Worm (Caenorhabditis elegans) whole organism, L1 larva: ENCODE measurements around the gene ttbk-2.1.
"Not testable (repeated sequence)": the region's sequence is repeated elsewhere in the genome, so short reads cannot be mapped to it uniquely, and the experiment has no call there.

ENCODE experiments used
- C34B4.2 ChIP-seq: sonication (generic microtip); optimal IDR thresholded peaks from 2 replicates; lab custom pipeline; 2017; ENCODE audit warnings: mild to moderate bottlenecking, missing genetic modification characterization, missing compliant biosample characterization
- F16B12.6 ChIP-seq: fragments of 150-350 bp; optimal IDR thresholded peaks from 2 replicates; lab custom pipeline; 2014; ENCODE audit warnings: missing biosample characterization, missing genetic modification characterization
- Y116A8C.19 ChIP-seq: sonication (generic microtip); optimal IDR thresholded peaks from 2 replicates; lab custom pipeline; 2016; ENCODE audit warnings: missing compliant biosample characterization, missing genetic modification characterization, borderline replicate concordance
- aha-1 ChIP-seq: fragments of 150-350 bp; optimal IDR thresholded peaks from 2 replicates; lab custom pipeline; 2014; ENCODE audit warnings: missing biosample characterization, missing genetic modification characterization
- aly-2 ChIP-seq: fragments of 150-350 bp; optimal IDR thresholded peaks from 2 replicates; lab custom pipeline; 2014; ENCODE audit warnings: missing biosample characterization, missing genetic modification characterization
- ama-1 ChIP-seq: fragments of 150-350 bp; optimal IDR thresholded peaks from 2 replicates; lab custom pipeline; 2014
- blmp-1 ChIP-seq: fragments of 150-350 bp; optimal IDR thresholded peaks from 2 replicates; lab custom pipeline; 2014; ENCODE audit warnings: missing biosample characterization, missing genetic modification characterization
- ceh-63 ChIP-seq: fragments of 200-800 bp; sonication (Bioruptor generic); optimal IDR thresholded peaks from 2 replicates; lab custom pipeline; 2018; ENCODE audit warnings: mild to moderate bottlenecking, missing genetic modification characterization, missing compliant biosample characterization
- ceh-82 ChIP-seq, 3 experiments: fragments of 150-350 bp in 1 of 3; sonication (generic microtip) in 2 of 3; optimal IDR thresholded peaks; 2 replicates each; lab custom pipeline; 2014 to 2017; ENCODE audit warnings: missing biosample characterization in 3 of 3, missing genetic modification characterization in 3 of 3
- ceh-88 ChIP-seq: fragments of 200-800 bp; sonication (Bioruptor generic); IDR thresholded peaks from 2 replicates; pipeline ENCODE4 v1.3.6; 2022; ENCODE audit warnings: missing genetic modification characterization, missing compliant biosample characterization
- dpl-1 ChIP-seq, 3 experiments: fragments of 150-350 bp in 2 of 3; sonication (generic microtip) in 1 of 3; optimal IDR thresholded peaks; 2 replicates each; lab custom pipeline; 2014 to 2017; ENCODE audit warnings: missing biosample characterization in 3 of 3, missing genetic modification characterization in 3 of 3, missing genetic modification reagents in 3 of 3
- dsc-1 ChIP-seq: sonication (generic microtip); optimal IDR thresholded peaks from 2 replicates; lab custom pipeline; 2016; ENCODE audit warnings: mild to moderate bottlenecking, missing genetic modification characterization, missing compliant biosample characterization
- efl-3 ChIP-seq: fragments of 200-800 bp; sonication (Bioruptor generic); optimal IDR thresholded peaks from 2 replicates; lab custom pipeline; 2018; ENCODE audit warnings: mild to moderate bottlenecking, missing genetic modification characterization, missing compliant biosample characterization
- elt-2 ChIP-seq: sonication (generic microtip); optimal IDR thresholded peaks from 2 replicates; lab custom pipeline; 2016; ENCODE audit warnings: missing genetic modification characterization, mild to moderate bottlenecking, inconsistent platforms, missing compliant biosample characterization, missing genetic modification reagents
- elt-3 ChIP-seq, 6 experiments: fragments of 150-350 bp in 1 of 6; sonication (generic microtip); optimal IDR thresholded peaks; 2 replicates each; lab custom pipeline; 2017 to 2018; ENCODE audit warnings: missing biosample characterization in 6 of 6, missing genetic modification characterization in 6 of 6, inconsistent platforms in 1 of 6
- fkh-10 ChIP-seq: sonication (generic microtip); optimal IDR thresholded peaks from 2 replicates; lab custom pipeline; 2017; ENCODE audit warnings: missing biosample characterization, missing genetic modification reagents, missing genetic modification characterization
- irx-1 ChIP-seq: sonication (generic microtip); optimal IDR thresholded peaks from 2 replicates; lab custom pipeline; 2016; ENCODE audit warnings: missing genetic modification characterization, missing compliant biosample characterization
- lin-13 ChIP-seq: fragments of 150-350 bp; optimal IDR thresholded peaks from 2 replicates; lab custom pipeline; 2014; ENCODE audit warnings: missing biosample characterization, missing genetic modification reagents, missing genetic modification characterization
- lin-14 ChIP-seq: fragments of 200-800 bp; sonication (Bioruptor generic); optimal IDR thresholded peaks from 2 replicates; lab custom pipeline; 2018; ENCODE audit warnings: mild to moderate bottlenecking, missing genetic modification characterization, moderate library complexity, missing compliant biosample characterization
- lin-15B ChIP-seq: fragments of 150-350 bp; sonication (generic microtip); optimal IDR thresholded peaks from 3 replicates; lab custom pipeline; 2014; ENCODE audit warnings: missing biosample characterization, missing genetic modification characterization
- lir-3 ChIP-seq: sonication (generic microtip); optimal IDR thresholded peaks from 2 replicates; lab custom pipeline; 2016; ENCODE audit warnings: mild to moderate bottlenecking, missing genetic modification characterization, moderate library complexity, missing compliant biosample characterization; ENCODE audit not compliant: poor library complexity
- mef-2 ChIP-seq: fragments of 150-350 bp; optimal IDR thresholded peaks from 2 replicates; lab custom pipeline; 2014; ENCODE audit warnings: missing biosample characterization, missing genetic modification characterization
- mep-1 ChIP-seq: fragments of 150-350 bp; optimal IDR thresholded peaks from 2 replicates; lab custom pipeline; 2014; ENCODE audit warnings: missing biosample characterization, missing genetic modification characterization
- nhr-12 ChIP-seq: sonication (generic microtip); optimal IDR thresholded peaks from 2 replicates; lab custom pipeline; 2017; ENCODE audit warnings: missing biosample characterization, missing genetic modification characterization
- nhr-71 ChIP-seq: sonication (generic microtip); optimal IDR thresholded peaks from 2 replicates; lab custom pipeline; 2016; ENCODE audit warnings: mild to moderate bottlenecking, missing genetic modification characterization, moderate library complexity, missing compliant biosample characterization
- nhr-77 ChIP-seq: fragments of 150-350 bp; optimal IDR thresholded peaks from 2 replicates; lab custom pipeline; 2014; ENCODE audit warnings: missing biosample characterization, missing genetic modification characterization
- pqm-1 ChIP-seq: sonication (generic microtip); optimal IDR thresholded peaks from 3 replicates; lab custom pipeline; 2017; ENCODE audit warnings: missing biosample characterization, missing genetic modification characterization
- rnt-1 ChIP-seq: sonication (generic microtip); optimal IDR thresholded peaks from 2 replicates; lab custom pipeline; 2016; ENCODE audit warnings: mild to moderate bottlenecking, missing genetic modification characterization, moderate library complexity, missing compliant biosample characterization
- snu-23 ChIP-seq: sonication (generic microtip); optimal IDR thresholded peaks from 2 replicates; lab custom pipeline; 2016; ENCODE audit warnings: missing genetic modification characterization, missing compliant biosample characterization
- sptf-1 ChIP-seq: fragments of 150-350 bp; optimal IDR thresholded peaks from 2 replicates; lab custom pipeline; 2014; ENCODE audit warnings: missing biosample characterization, missing genetic modification characterization
- tlp-1 ChIP-seq: fragments of 150-350 bp; optimal IDR thresholded peaks from 2 replicates; lab custom pipeline; 2014; ENCODE audit warnings: missing biosample characterization, missing genetic modification characterization
- unc-30 ChIP-seq: sonication (generic microtip); optimal IDR thresholded peaks from 2 replicates; lab custom pipeline; 2017; ENCODE audit warnings: missing biosample characterization, missing genetic modification characterization
- unc-62 ChIP-seq: fragments of 150-350 bp; optimal IDR thresholded peaks from 2 replicates; lab custom pipeline; 2014; ENCODE audit warnings: missing biosample characterization, missing genetic modification reagents, missing genetic modification characterization
- vab-15 ChIP-seq: sonication (generic microtip); optimal IDR thresholded peaks from 2 replicates; lab custom pipeline; 2017; ENCODE audit warnings: missing genotype, mild to moderate bottlenecking, missing genetic modification characterization, missing compliant biosample characterization
- zag-1 ChIP-seq: fragments of 150-350 bp; optimal IDR thresholded peaks from 2 replicates; lab custom pipeline; 2014; ENCODE audit warnings: missing biosample characterization, missing genetic modification characterization
- zip-4 ChIP-seq: fragments of 200-800 bp; sonication (Bioruptor generic); optimal IDR thresholded peaks from 2 replicates; lab custom pipeline; 2018; ENCODE audit warnings: mild to moderate bottlenecking, missing genetic modification characterization, moderate library complexity, missing compliant biosample characterization
- ztf-11 ChIP-seq, 2 experiments: sonication (generic microtip); optimal IDR thresholded peaks; 2 replicates each; lab custom pipeline; 2016 to 2017; ENCODE audit warnings: missing genetic modification characterization in 2 of 2, missing biosample characterization in 1 of 2, missing compliant biosample characterization in 1 of 2

The ttbk-2.1 gene

DNA sequence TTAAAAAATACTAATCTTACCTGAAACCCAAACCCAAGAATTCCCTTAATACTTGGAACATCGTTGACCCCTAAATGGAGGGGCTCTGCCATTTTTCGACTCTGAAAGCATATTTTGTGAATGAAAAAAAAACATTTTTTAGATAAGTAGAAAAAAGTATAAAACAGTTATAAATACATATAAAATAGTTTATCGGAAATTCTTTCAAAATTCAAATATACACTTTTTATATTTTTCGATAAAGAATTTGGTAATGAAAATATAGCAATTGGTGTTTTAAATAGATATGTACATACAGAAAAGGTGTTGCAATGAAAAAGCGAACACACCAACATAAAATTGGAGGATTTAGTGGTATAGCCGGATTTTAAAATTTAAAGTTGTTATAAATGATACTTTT is 43.4 kb upstream of the ttbk-2.1 start, which contains the start of gene Y59E9AL.4:
Gene Y59E9AL.4 (minus strand): TSS at position 101 of the 400 bp plus-strand sequence.
- TF ChIP-seq tlp-1 (no peak), elt-2 (tag; lab: Kevin White, UChicago) (no peak), zag-1 (tag; lab: Kevin White, UChicago) (no peak), zip-4 (GFP tag; lab: Kevin White, UChicago) (no peak), ceh-88 (no peak), efl-3 (GFP tag; lab: Kevin White, UChicago) (no peak), lin-15B (no peak), ceh-82 (tag; optimal IDR thresholded peaks at IDR 0.05; lab: Kevin White, UChicago) (no peak), mep-1 (tag; lab: Kevin White, UChicago) (no peak), unc-30 (tag; lab: Kevin White, UChicago) (no peak), ama-1 (lab: Kevin White, UChicago) (no peak), unc-62 (GFP tag; lab: Kevin White, UChicago) (no peak), aly-2 (tag; lab: Kevin White, UChicago) (no peak), C34B4.2 (no peak), irx-1 (tag; lab: Kevin White, UChicago) (no peak), fkh-10 (GFP tag; lab: Kevin White, UChicago) (no peak), dpl-1 (GFP tag; optimal IDR thresholded peaks at IDR 0.05; lab: Kevin White, UChicago) (no peak), lin-13 (GFP tag; lab: Kevin White, UChicago) (no peak)
- TF ChIP-seq, all 84 proteins: peak for 0

DNA sequence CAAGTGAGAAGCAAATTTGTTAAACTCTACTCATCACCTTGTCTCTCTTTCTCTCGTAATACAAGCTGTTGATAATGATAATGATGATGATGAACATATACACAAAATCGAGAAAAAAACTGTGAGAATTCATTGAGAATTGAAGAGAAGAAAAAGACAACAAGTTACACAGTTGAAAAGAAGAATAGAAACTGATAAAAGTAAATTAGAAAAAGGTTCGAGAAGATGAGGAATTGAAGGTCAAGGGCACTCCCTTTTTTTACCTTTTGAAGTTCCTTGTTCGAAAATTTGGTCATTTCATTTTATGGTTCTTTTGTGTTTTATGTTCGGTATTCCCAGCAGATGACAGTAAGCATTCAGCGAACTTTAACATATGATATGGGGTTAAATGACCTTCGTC is 42.1 kb upstream of the ttbk-2.1 start:
- TF ChIP-seq nhr-12 (tag; lab: Kevin White, UChicago) (no peak), lir-3 (tag; lab: Kevin White, UChicago) (no peak), elt-3 (tag; optimal IDR thresholded peaks at IDR 0.05; lab: Kevin White, UChicago) (peak in 2 of 6 experiments; percentile 17 to 22), blmp-1 (peak; percentile 48), ceh-63 (GFP tag; lab: Kevin White, UChicago) (no peak), ztf-11 (tag; optimal IDR thresholded peaks at IDR 0.05; lab: Kevin White, UChicago) (no peak), tlp-1 (no peak), rnt-1 (no peak), vab-15 (tag; lab: Kevin White, UChicago) (no peak), aha-1 (tag; lab: Kevin White, UChicago) (no peak), pqm-1 (tag; lab: Kevin White, UChicago) (no peak), sptf-1 (tag; lab: Kevin White, UChicago) (no peak), lin-14 (GFP tag; lab: Kevin White, UChicago) (peak; percentile 33), dsc-1 (tag; lab: Kevin White, UChicago) (no peak), snu-23 (GFP tag; lab: Kevin White, UChicago) (no peak)

DNA sequence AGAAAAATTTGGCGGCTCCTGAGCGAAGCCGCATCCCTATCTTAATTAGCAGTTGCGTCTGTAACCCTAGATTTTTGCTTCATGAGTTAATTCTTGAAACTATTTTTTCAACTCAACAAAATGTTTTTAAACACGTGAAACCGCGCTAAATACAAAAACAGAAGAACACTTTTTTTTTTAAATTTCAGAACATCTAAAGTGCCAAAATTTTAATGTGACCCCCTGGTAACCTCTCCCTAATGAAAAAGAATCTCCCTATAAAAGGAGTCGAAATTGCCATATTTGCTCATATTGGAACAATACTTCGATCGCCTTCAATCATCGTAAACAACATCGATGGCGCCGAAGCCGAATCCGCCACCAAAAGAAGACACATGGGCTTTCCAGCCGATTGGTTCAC is 40.0 kb upstream of the ttbk-2.1 start, which contains the start of gene nsph-4.2:
Gene nsph-4.2 (plus strand): TSS at position 301 of the 400 bp plus-strand sequence.
- not testable (repeated sequence) for TF ChIP-seq irx-1 (tag; lab: Kevin White, UChicago); C34B4.2; Y116A8C.19
- TF ChIP-seq, all 84 proteins: peak for 0; not testable (repeated sequence) for 84

DNA sequence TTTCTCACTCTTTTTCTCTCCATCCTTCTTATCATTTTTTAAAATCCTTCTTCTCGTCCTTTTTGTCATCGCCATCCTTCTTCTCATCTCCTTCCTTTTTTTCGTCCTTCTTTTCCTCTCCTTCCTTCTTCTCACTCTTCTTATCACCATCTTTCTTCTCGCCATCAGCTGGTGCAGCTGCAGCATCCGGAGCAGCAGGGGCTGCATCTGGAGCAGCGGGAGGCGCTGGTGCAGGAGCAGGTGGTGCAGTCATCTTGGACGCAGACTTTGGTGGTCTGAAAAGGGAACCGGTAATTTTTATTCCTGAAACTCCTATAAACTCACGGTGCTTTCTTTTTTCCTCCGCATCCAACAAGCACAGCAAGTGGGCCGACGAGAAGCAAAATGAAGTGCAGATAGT is 36.8 kb upstream of the ttbk-2.1 start:
- TF ChIP-seq mef-2 (no peak), nhr-77 (no peak), nhr-71 (no peak), F16B12.6 (tag; lab: Kevin White, UChicago) (no peak)
